Fruit fly (Drosophila melanogaster) whole organism, pupa: Measurements from ENCODE around the gene Bap111.

Source experiments
- CG12605 ChIP-seq: fragments of 200-800 bp; sonication (Bioruptor generic); IDR thresholded peaks from 2 replicates; pipeline ENCODE4 v1.3.6; 2022; ENCODE audit warnings: missing biosample characterization, missing genetic modification characterization
- CG13204 ChIP-seq: fragments of 200-800 bp; sonication (Bioruptor generic); optimal IDR thresholded peaks from 2 replicates; lab custom pipeline; 2018; ENCODE audit warnings: missing biosample characterization, mild to moderate bottlenecking, missing genetic modification characterization, moderate library complexity
- CG15710 ChIP-seq: fragments of 200-800 bp; sonication (Bioruptor generic); optimal IDR thresholded peaks from 2 replicates; lab custom pipeline; 2018; ENCODE audit warnings: missing biosample characterization, mild to moderate bottlenecking, missing genetic modification characterization, moderate library complexity
- CG32121 ChIP-seq: fragments of 200-800 bp; sonication (Bioruptor generic); IDR thresholded peaks from 2 replicates; pipeline ENCODE4 v1.3.6; 2022; ENCODE audit warnings: missing biosample characterization, missing genetic modification characterization
- CG34367 ChIP-seq: fragments of 200-800 bp; sonication (Bioruptor generic); optimal IDR thresholded peaks from 2 replicates; lab custom pipeline; 2018; ENCODE audit warnings: missing biosample characterization, mild to moderate bottlenecking, missing genetic modification characterization
- CG4496 ChIP-seq: fragments of 200-800 bp; sonication (Bioruptor generic); IDR thresholded peaks from 3 replicates; pipeline ENCODE4 v1.3.6; 2022; ENCODE audit warnings: missing biosample characterization, missing genetic modification characterization
- CG8301 ChIP-seq: fragments of 200-800 bp; sonication (Bioruptor generic); optimal IDR thresholded peaks from 2 replicates; lab custom pipeline; 2018; ENCODE audit warnings: missing biosample characterization, mild to moderate bottlenecking, missing genetic modification characterization
- CG9948 ChIP-seq: fragments of 200-800 bp; sonication (Bioruptor generic); optimal IDR thresholded peaks from 2 replicates; lab custom pipeline; 2018; ENCODE audit warnings: missing biosample characterization, mild to moderate bottlenecking, missing genetic modification characterization, moderate library complexity
- D1 ChIP-seq: fragments of 200-800 bp; sonication (Bioruptor generic); optimal IDR thresholded peaks from 2 replicates; lab custom pipeline; 2018; ENCODE audit warnings: missing biosample characterization, mild to moderate bottlenecking, missing genetic modification characterization, moderate library complexity
- Ets98B ChIP-seq: fragments of 200-800 bp; sonication (Bioruptor generic); IDR thresholded peaks from 2 replicates; pipeline ENCODE4 v1.3.6; 2022; ENCODE audit warnings: missing biosample characterization, missing genetic modification characterization
- Pif1A ChIP-seq: fragments of 200-800 bp; sonication (Bioruptor generic); optimal IDR thresholded peaks from 3 replicates; lab custom pipeline; 2016; ENCODE audit warnings: missing biosample characterization, missing genetic modification characterization

dm6 chrX:9192429-9192828 lies 43.3 kb downstream of the Bap111 start, which contains the start of gene CG12056:
- TF ChIP-seq CG9948 (no peak), CG15710 (no peak), CG32121 (GFP tag; lab: Robert Waterston, UW) (no peak), CG34367 (tag; lab: Kevin White, UChicago) (no peak), D1 (tag; lab: Kevin White, UChicago) (no peak), CG13204 (GFP tag; lab: Kevin White, UChicago) (no peak), Pif1A (GFP tag; lab: Kevin White, UChicago) (no peak), CG4496 (no peak), Ets98B (GFP tag; lab: Robert Waterston, UW) (no peak), CG8301 (tag; lab: Kevin White, UChicago) (no peak), CG12605 (no peak)
